Worm (Caenorhabditis elegans): ENCODE results near the gene F40G9.17.
A peak's percentile ranks its signal among the peaks of the same experiment; 100 is the strongest.

F40G9.17 gene

ce11 chrIII:178126-178525 lies 16.1 kb upstream of the F40G9.17 start:
- TF ChIP-seq R02D3.7 (tag; optimal IDR thresholded peaks at IDR 0.05) (no peak), lin-13 (GFP tag; optimal IDR thresholded peaks at IDR 0.05) (no peak), blmp-1 (tag; optimal IDR thresholded peaks at IDR 0.05; ENCODE audit: insufficient read depth) (no peak), F13H6.1 (tag; optimal IDR thresholded peaks at IDR 0.05) (no peak), unc-62 (GFP tag; optimal IDR thresholded peaks at IDR 0.05) (no peak), mdl-1 (tag; optimal IDR thresholded peaks at IDR 0.05) (no peak), nhr-77 (tag; optimal IDR thresholded peaks at IDR 0.05) (no peak), egl-27 (tag; optimal IDR thresholded peaks at IDR 0.05) (no peak), nhr-21 (tag; optimal IDR thresholded peaks at IDR 0.05) (no peak), skn-1 (tag; optimal IDR thresholded peaks at IDR 0.05) (no peak), ceh-82 (tag; optimal IDR thresholded peaks at IDR 0.05) (no peak), C34F6.9 (tag; optimal IDR thresholded peaks at IDR 0.05) (no peak), sma-9 (GFP tag; optimal IDR thresholded peaks at IDR 0.05) (no peak), sma-9 (tag; optimal IDR thresholded peaks at IDR 0.05) (no peak), alr-1 (tag; optimal IDR thresholded peaks at IDR 0.05) (no peak), nhr-237 (tag; optimal IDR thresholded peaks at IDR 0.05) (no peak), ztf-1 (GFP tag; conservative IDR thresholded peaks at IDR 0.05) (no peak), snpc-4 (tag; optimal IDR thresholded peaks at IDR 0.05) (no peak), nhr-129 (tag; optimal IDR thresholded peaks at IDR 0.05) (no peak), gmeb-1 (tag; optimal IDR thresholded peaks at IDR 0.05) (no peak), crh-2 (tag; optimal IDR thresholded peaks at IDR 0.05) (no peak)

- no peak for TF ChIP-seq skn-1 (tag; optimal IDR thresholded peaks at IDR 0.05)
- no peak for TF ChIP-seq nhr-21 (tag; optimal IDR thresholded peaks at IDR 0.05)
- TF ChIP-seq ztf-11 (tag; optimal IDR thresholded peaks at IDR 0.05) = no peak
- TF ChIP-seq gmeb-1 (tag; optimal IDR thresholded peaks at IDR 0.05) = no peak
- no peak for TF ChIP-seq fos-1 (tag; optimal IDR thresholded peaks at IDR 0.05)
- TF ChIP-seq nhr-10 (tag; optimal IDR thresholded peaks at IDR 0.05) = no peak
- TF ChIP-seq R02D3.7 (tag; optimal IDR thresholded peaks at IDR 0.05) = no peak
- no peak for TF ChIP-seq ama-1 (optimal IDR thresholded peaks at IDR 0.05)
- TF ChIP-seq mdl-1 (tag; optimal IDR thresholded peaks at IDR 0.05) = no peak
- no peak for TF ChIP-seq mab-5 (tag; optimal IDR thresholded peaks at IDR 0.05)
- no peak for TF ChIP-seq snpc-4 (tag; optimal IDR thresholded peaks at IDR 0.05)
These were observed 15.1 kb upstream of the F40G9.17 start, which contains the start of gene F40G9.6 for ce11 chrIII:179123-179592. Gene F40G9.6, plus strand, starts transcription at chrIII:179542.

- TF ChIP-seq nhr-237 (tag; optimal IDR thresholded peaks at IDR 0.05) (no peak), mab-5 (tag; optimal IDR thresholded peaks at IDR 0.05) (no peak)
These were observed 13.3 kb upstream of the F40G9.17 start, which contains the start of gene F40G9.5 for ce11 chrIII:180963-181362. Gene F40G9.5, plus strand, starts transcription at chrIII:181263.

- TF ChIP-seq peb-1 (tag; optimal IDR thresholded peaks at IDR 0.05) (no peak), snpc-4 (tag; optimal IDR thresholded peaks at IDR 0.05) (no peak), alr-1 (tag; optimal IDR thresholded peaks at IDR 0.05) (no peak), mab-5 (tag; optimal IDR thresholded peaks at IDR 0.05) (no peak), ztf-11 (tag; optimal IDR thresholded peaks at IDR 0.05) (no peak), ceh-82 (tag; optimal IDR thresholded peaks at IDR 0.05) (no peak), blmp-1 (tag; optimal IDR thresholded peaks at IDR 0.05; ENCODE audit: insufficient read depth) (no peak), lin-13 (GFP tag; optimal IDR thresholded peaks at IDR 0.05) (no peak), ZK546.5 (tag; optimal IDR thresholded peaks at IDR 0.05) (no peak), nhr-237 (tag; optimal IDR thresholded peaks at IDR 0.05) (no peak), nhr-77 (tag; optimal IDR thresholded peaks at IDR 0.05) (no peak)
These were observed 12.2 kb upstream of the F40G9.17 start, which contains the start of gene F40G9.15 for ce11 chrIII:182080-182479. Gene F40G9.15, plus strand, starts transcription at chrIII:182380.

ce11 chrIII:183072-183471 lies 11.2 kb upstream of the F40G9.17 start:
- TF ChIP-seq ZK546.5 (tag; optimal IDR thresholded peaks at IDR 0.05) = no peak
- peak; percentile 35 for TF ChIP-seq fos-1 (tag; optimal IDR thresholded peaks at IDR 0.05)

- TF ChIP-seq egl-27 (tag; optimal IDR thresholded peaks at IDR 0.05) (no peak), ztf-4 (tag; optimal IDR thresholded peaks at IDR 0.05) (no peak), ama-1 (optimal IDR thresholded peaks at IDR 0.05) (no peak), crh-2 (tag; optimal IDR thresholded peaks at IDR 0.05) (no peak), elt-3 (tag; optimal IDR thresholded peaks at IDR 0.05) (no peak), nhr-77 (tag; optimal IDR thresholded peaks at IDR 0.05) (no peak), lsy-2 (tag; optimal IDR thresholded peaks at IDR 0.05) (no peak), lin-11 (tag; optimal IDR thresholded peaks at IDR 0.05) (no peak)
These were observed 9.9 kb upstream of the F40G9.17 start for ce11 chrIII:184335-184734.

All from whole organism, L2 larva.